Worm (Caenorhabditis elegans): ENCODE results near the gene T13A10.1.
A peak's percentile ranks its signal among the peaks of the same experiment; 100 is the strongest.
"Not testable (repeated sequence)": the region's sequence is repeated elsewhere in the genome, so short reads cannot be mapped to it uniquely, and the experiment has no call there.

Gene T13A10.1

ce11 chrIV:6237508-6238227, 38.2 kb upstream of the T13A10.1 start, which contains the start of the genes F58F9.6 and F58F9.8:
F58F9.6 (minus strand) TSS chrIV:6237608.
F58F9.8 (plus strand) TSS chrIV:6238177.
- TF ChIP-seq unc-120 (tag; optimal IDR thresholded peaks at IDR 0.05; ENCODE audit: poor library complexity, severe bottlenecking) (no peak), lin-13 (tag; optimal IDR thresholded peaks at IDR 0.05) (no peak), cnd-1 (tag; optimal IDR thresholded peaks at IDR 0.05) (no peak)

- TF ChIP-seq nhr-237 (tag; optimal IDR thresholded peaks at IDR 0.05) = no peak
- no peak for TF ChIP-seq sptf-1 (tag; optimal IDR thresholded peaks at IDR 0.05)
- no peak for TF ChIP-seq mep-1 (tag; optimal IDR thresholded peaks at IDR 0.05)
- TF ChIP-seq elt-3 (tag; optimal IDR thresholded peaks at IDR 0.05) = no peak
- TF ChIP-seq unc-39 (tag; optimal IDR thresholded peaks at IDR 0.05) = no peak
Measured at ce11 chrIV:6239993-6240392, 35.9 kb upstream of the T13A10.1 start, which contains the start of gene F58F9.9. F58F9.9 (plus strand) TSS chrIV:6240293.

ce11 chrIV:6248486-6248885, 27.4 kb upstream of the T13A10.1 start, which contains the start of gene acox-3:
acox-3 (minus strand) TSS chrIV:6248492.
- TF ChIP-seq ceh-43 (GFP tag; optimal IDR thresholded peaks at IDR 0.05) (no peak), ham-2 (GFP tag; optimal IDR thresholded peaks at IDR 0.05) (no peak), unc-62 (GFP tag; optimal IDR thresholded peaks at IDR 0.05) (no peak), drap-1 (GFP tag; optimal IDR thresholded peaks at IDR 0.05) (no peak), tbx-8 (GFP tag; optimal IDR thresholded peaks at IDR 0.05) (no peak), flh-1 (GFP tag; optimal IDR thresholded peaks at IDR 0.05) (no peak), pha-4 (tag; optimal IDR thresholded peaks at IDR 0.05) (no peak), unc-39 (tag; optimal IDR thresholded peaks at IDR 0.05) (no peak), snpc-4 (tag; optimal IDR thresholded peaks at IDR 0.05) (no peak), nhr-237 (tag; optimal IDR thresholded peaks at IDR 0.05) (no peak), nhr-76 (tag; optimal IDR thresholded peaks at IDR 0.05) (no peak), lin-13 (tag; optimal IDR thresholded peaks at IDR 0.05) (no peak), elt-1 (tag; optimal IDR thresholded peaks at IDR 0.05; ENCODE audit: borderline replicate concordance, insufficient read depth) (no peak), ces-1 (GFP tag; optimal IDR thresholded peaks at IDR 0.05) (no peak), mab-5 (tag; optimal IDR thresholded peaks at IDR 0.05) (no peak), bed-3 (GFP tag; optimal IDR thresholded peaks at IDR 0.05) (no peak)

ce11 chrIV:6249591-6249990, 26.3 kb upstream of the T13A10.1 start, which contains the start of gene F58F9.1:
F58F9.1 (plus strand) TSS chrIV:6249841.
- peak; percentile 24 for TF ChIP-seq ces-1 (GFP tag; optimal IDR thresholded peaks at IDR 0.05)
- no peak for TF ChIP-seq unc-39 (tag; optimal IDR thresholded peaks at IDR 0.05)

ce11 chrIV:6253000-6253399, 22.9 kb upstream of the T13A10.1 start, which contains the start of gene T13A10.2:
T13A10.2 (plus strand) TSS chrIV:6253300.
- TF ChIP-seq mls-2 (tag; optimal IDR thresholded peaks at IDR 0.05); sptf-1 (tag; optimal IDR thresholded peaks at IDR 0.05); drap-1 (GFP tag; optimal IDR thresholded peaks at IDR 0.05): not testable (repeated sequence)

- TF ChIP-seq lin-13 (tag; optimal IDR thresholded peaks at IDR 0.05) (no peak), ceh-83 (GFP tag; optimal IDR thresholded peaks at IDR 0.05) (no peak), ceh-43 (GFP tag; optimal IDR thresholded peaks at IDR 0.05) (no peak), unc-120 (tag; optimal IDR thresholded peaks at IDR 0.05; ENCODE audit: poor library complexity, severe bottlenecking) (no peak), zip-8 (tag; optimal IDR thresholded peaks at IDR 0.05) (no peak), ztf-11 (tag; optimal IDR thresholded peaks at IDR 0.05) (no peak)
Measured at ce11 chrIV:6254635-6255034, 21.2 kb upstream of the T13A10.1 start, which contains the start of gene T13A10.64. T13A10.64 (plus strand) TSS chrIV:6254935.

- TF ChIP-seq cnd-1 (tag; optimal IDR thresholded peaks at IDR 0.05) (no peak), snpc-4 (tag; optimal IDR thresholded peaks at IDR 0.05) (no peak), hlh-1 (tag; optimal IDR thresholded peaks at IDR 0.05) (no peak), bed-3 (GFP tag; optimal IDR thresholded peaks at IDR 0.05) (no peak), pha-4 (tag; optimal IDR thresholded peaks at IDR 0.05) (no peak), blmp-1 (tag; optimal IDR thresholded peaks at IDR 0.05) (no peak), ceh-39 (tag; optimal IDR thresholded peaks at IDR 0.05) (no peak), sem-2 (GFP tag; optimal IDR thresholded peaks at IDR 0.05) (no peak), drap-1 (GFP tag; optimal IDR thresholded peaks at IDR 0.05) (no peak), unc-120 (tag; optimal IDR thresholded peaks at IDR 0.05; ENCODE audit: poor library complexity, severe bottlenecking) (no peak), flh-1 (GFP tag; optimal IDR thresholded peaks at IDR 0.05) (no peak), ceh-43 (GFP tag; optimal IDR thresholded peaks at IDR 0.05) (no peak)
Measured at ce11 chrIV:6258967-6259366, 16.9 kb upstream of the T13A10.1 start.

Data from whole organism, mixed stage, embryonic.